Worm (Caenorhabditis elegans) whole organism, early embryonic: ENCODE data around the gene lin-46.

ENCODE experiments used
- B0310.2 ChIP-seq: sonication (generic microtip); optimal IDR thresholded peaks from 2 replicates; lab custom pipeline; 2016; ENCODE audit warnings: mild to moderate bottlenecking, missing genetic modification characterization, missing compliant biosample characterization
- F13C5.2 ChIP-seq: sonication (generic microtip); optimal IDR thresholded peaks from 2 replicates; lab custom pipeline; 2017; ENCODE audit warnings: mild to moderate bottlenecking, missing genetic modification characterization, inconsistent platforms, missing compliant biosample characterization
- aly-1 ChIP-seq: sonication (generic microtip); optimal IDR thresholded peaks from 2 replicates; lab custom pipeline; 2016; ENCODE audit warnings: missing genetic modification characterization, missing compliant biosample characterization
- ama-1 ChIP-seq: fragments of 150-350 bp; optimal IDR thresholded peaks from 2 replicates; lab custom pipeline; 2014
- ceh-13 ChIP-seq: fragments of 200-800 bp; sonication (Bioruptor generic); optimal IDR thresholded peaks from 2 replicates; lab custom pipeline; 2018; ENCODE audit warnings: mild to moderate bottlenecking, missing genetic modification characterization, missing compliant biosample characterization
- ceh-36 ChIP-seq: sonication (generic microtip); optimal IDR thresholded peaks from 2 replicates; lab custom pipeline; 2016; ENCODE audit warnings: missing genetic modification characterization, inconsistent platforms, missing compliant biosample characterization
- ets-7 ChIP-seq: sonication (generic microtip); optimal IDR thresholded peaks from 2 replicates; lab custom pipeline; 2016; ENCODE audit warnings: missing genotype, missing genetic modification characterization, missing compliant biosample characterization
- flt-1 ChIP-seq: fragments of 200-800 bp; sonication (Bioruptor generic); IDR thresholded peaks from 2 replicates; pipeline ENCODE4 v1.3.6; 2022; ENCODE audit warnings: missing genetic modification characterization, missing compliant biosample characterization
- hmbx-1 ChIP-seq: sonication (generic microtip); optimal IDR thresholded peaks from 2 replicates; lab custom pipeline; 2016; ENCODE audit warnings: mild to moderate bottlenecking, missing genetic modification characterization, missing compliant biosample characterization
- hmg-4 ChIP-seq: fragments of 200-800 bp; sonication (Bioruptor generic); optimal IDR thresholded peaks from 2 replicates; lab custom pipeline; 2018; ENCODE audit warnings: mild to moderate bottlenecking, missing genetic modification characterization, missing compliant biosample characterization
- hnd-1 ChIP-seq: sonication (generic microtip); optimal IDR thresholded peaks from 2 replicates; lab custom pipeline; 2016; ENCODE audit warnings: missing genetic modification characterization, missing compliant biosample characterization
- pes-1 ChIP-seq: fragments of 200-800 bp; sonication (Bioruptor generic); IDR thresholded peaks from 2 replicates; pipeline ENCODE4 v1.3.6; 2022; ENCODE audit warnings: missing genetic modification reagents, missing genetic modification characterization, missing compliant biosample characterization
- scrt-1 ChIP-seq: fragments of 200-800 bp; sonication (Bioruptor generic); IDR thresholded peaks from 2 replicates; pipeline ENCODE4 v1.3.6; 2022; ENCODE audit warnings: missing genetic modification characterization, missing compliant biosample characterization
- sea-1 ChIP-seq: fragments of 200-800 bp; sonication (Bioruptor generic); conservative IDR thresholded peaks from 2 replicates; pipeline ENCODE4 v1.3.6; 2022; ENCODE audit warnings: missing genetic modification characterization, missing compliant biosample characterization
- tbx-11 ChIP-seq: fragments of 200-800 bp; sonication (Bioruptor generic); IDR thresholded peaks from 2 replicates; pipeline ENCODE4 v1.3.6; 2022; ENCODE audit warnings: missing genetic modification characterization, missing compliant biosample characterization
- tbx-37 ChIP-seq: fragments of 200-800 bp; sonication (Bioruptor generic); conservative IDR thresholded peaks from 2 replicates; pipeline ENCODE4 v1.3.6; 2022; ENCODE audit warnings: missing genetic modification reagents, missing genetic modification characterization, missing compliant biosample characterization
- tra-4 ChIP-seq: sonication (generic microtip); optimal IDR thresholded peaks from 2 replicates; lab custom pipeline; 2017; ENCODE audit warnings: missing genetic modification characterization, missing compliant biosample characterization

lin-46 gene

ce11 chrV:13008825-13009224 is 40.2 kb downstream of the lin-46 start, which contains the start of gene F15B9.10:
F15B9.10 (minus strand) TSS chrV:13008925.
- TF ChIP-seq flt-1 (GFP tag; lab: Robert Waterston, UW): no peak
- no peak for TF ChIP-seq hmg-4 (GFP tag; lab: Kevin White, UChicago)
- no peak for TF ChIP-seq hnd-1 (tag; lab: Kevin White, UChicago)
- TF ChIP-seq ceh-36 (tag; lab: Kevin White, UChicago): no peak
- TF ChIP-seq ceh-13: no peak
- no peak for TF ChIP-seq F13C5.2

ce11 chrV:13009271-13009670 is 40.6 kb downstream of the lin-46 start:
- no peak for TF ChIP-seq scrt-1 (GFP tag; lab: Robert Waterston, UW)
- no peak for TF ChIP-seq pes-1 (GFP tag; lab: Robert Waterston, UW)

ce11 chrV:13009843-13010242 is 41.2 kb downstream of the lin-46 start:
- TF ChIP-seq tbx-37 (GFP tag; lab: Robert Waterston, UW) (no peak), ceh-36 (tag; lab: Kevin White, UChicago) (no peak), B0310.2 (tag; lab: Kevin White, UChicago) (no peak), ama-1 (lab: Kevin White, UChicago) (no peak)

ce11 chrV:13011904-13012303 is 43.2 kb downstream of the lin-46 start:
- TF ChIP-seq aly-1 (no peak), hnd-1 (tag; lab: Kevin White, UChicago) (no peak), ama-1 (lab: Kevin White, UChicago) (no peak), tbx-11 (GFP tag; lab: Robert Waterston, UW) (no peak), ceh-13 (no peak), tra-4 (tag; lab: Kevin White, UChicago) (no peak), tbx-37 (GFP tag; lab: Robert Waterston, UW) (no peak), B0310.2 (tag; lab: Kevin White, UChicago) (no peak), ets-7 (tag; lab: Kevin White, UChicago) (no peak), scrt-1 (GFP tag; lab: Robert Waterston, UW) (no peak), sea-1 (GFP tag; lab: Robert Waterston, UW) (no peak), hmg-4 (GFP tag; lab: Kevin White, UChicago) (no peak), hmbx-1 (tag; lab: Kevin White, UChicago) (no peak), ceh-36 (tag; lab: Kevin White, UChicago) (no peak), flt-1 (GFP tag; lab: Robert Waterston, UW) (no peak), pes-1 (GFP tag; lab: Robert Waterston, UW) (no peak), F13C5.2 (no peak)

- no peak for TF ChIP-seq ceh-36 (tag; lab: Kevin White, UChicago)
- no peak for TF ChIP-seq ama-1 (lab: Kevin White, UChicago)
- no peak for TF ChIP-seq F13C5.2
- TF ChIP-seq aly-1: no peak
- TF ChIP-seq flt-1 (GFP tag; lab: Robert Waterston, UW): no peak
- no peak for TF ChIP-seq ceh-13
- no peak for TF ChIP-seq hmg-4 (GFP tag; lab: Kevin White, UChicago)
- no peak for TF ChIP-seq B0310.2 (tag; lab: Kevin White, UChicago)
- no peak for TF ChIP-seq scrt-1 (GFP tag; lab: Robert Waterston, UW)
- no peak for TF ChIP-seq tbx-11 (GFP tag; lab: Robert Waterston, UW)
- no peak for TF ChIP-seq tra-4 (tag; lab: Kevin White, UChicago)
Measured at ce11 chrV:13013158-13013557, 44.5 kb downstream of the lin-46 start, which contains the start of gene try-10. try-10 (minus strand) TSS chrV:13013258.

ce11 chrV:13013844-13014243 is 45.2 kb downstream of the lin-46 start, which contains the start of gene F15B9.6:
F15B9.6 (plus strand) TSS chrV:13014144.
- TF ChIP-seq flt-1 (GFP tag; lab: Robert Waterston, UW) (no peak), aly-1 (no peak), ceh-13 (no peak)

ce11 chrV:13018233-13018632 is 49.6 kb downstream of the lin-46 start:
- TF ChIP-seq hmbx-1 (tag; lab: Kevin White, UChicago) (no peak), hnd-1 (tag; lab: Kevin White, UChicago) (no peak), flt-1 (GFP tag; lab: Robert Waterston, UW) (no peak), aly-1 (no peak), hmg-4 (GFP tag; lab: Kevin White, UChicago) (no peak), scrt-1 (GFP tag; lab: Robert Waterston, UW) (no peak), tra-4 (tag; lab: Kevin White, UChicago) (no peak), tbx-37 (GFP tag; lab: Robert Waterston, UW) (no peak), B0310.2 (tag; lab: Kevin White, UChicago) (no peak), pes-1 (GFP tag; lab: Robert Waterston, UW) (no peak), sea-1 (GFP tag; lab: Robert Waterston, UW) (no peak), ceh-36 (tag; lab: Kevin White, UChicago) (no peak), ama-1 (lab: Kevin White, UChicago) (no peak), tbx-11 (GFP tag; lab: Robert Waterston, UW) (no peak), ets-7 (tag; lab: Kevin White, UChicago) (no peak), F13C5.2 (no peak), ceh-13 (no peak)

ce11 chrV:13018761-13019160 is 50.1 kb downstream of the lin-46 start, which contains the start of gene fmi-1:
fmi-1 (plus strand) TSS chrV:13019061.
- TF ChIP-seq F13C5.2: no peak
- TF ChIP-seq hnd-1 (tag; lab: Kevin White, UChicago): no peak
- TF ChIP-seq tbx-11 (GFP tag; lab: Robert Waterston, UW): no peak
- TF ChIP-seq sea-1 (GFP tag; lab: Robert Waterston, UW): no peak
- TF ChIP-seq hmbx-1 (tag; lab: Kevin White, UChicago): no peak
- TF ChIP-seq ets-7 (tag; lab: Kevin White, UChicago): no peak
- TF ChIP-seq tbx-37 (GFP tag; lab: Robert Waterston, UW): no peak
- no peak for TF ChIP-seq aly-1
- no peak for TF ChIP-seq ceh-13
